Worm (Caenorhabditis elegans) whole organism, young adult: Measurements from ENCODE around the gene npr-29.

Experiments
- F10E7.11 ChIP-seq: sonication (generic microtip); optimal IDR thresholded peaks from 2 replicates; lab custom pipeline; 2017; ENCODE audit warnings: mild to moderate bottlenecking, missing genetic modification characterization, moderate library complexity, missing compliant biosample characterization
- K12H6.12 ChIP-seq: fragments of 200-800 bp; sonication (Bioruptor generic); optimal IDR thresholded peaks from 2 replicates; lab custom pipeline; 2018; ENCODE audit warnings: mild to moderate bottlenecking, missing genetic modification characterization, missing compliant biosample characterization
- ama-1 ChIP-seq, 3 experiments: fragments of 150-350 bp in 1 of 3; sonication (generic microtip) in 2 of 3; optimal IDR thresholded peaks; 2 replicates each; lab custom pipeline; 2014 to 2018; ENCODE audit warnings: missing biosample characterization in 2 of 3, missing genetic modification characterization in 2 of 3, missing genetic modification reagents in 2 of 3
- egl-44 ChIP-seq: fragments of 200-800 bp; sonication (Bioruptor generic); IDR thresholded peaks from 2 replicates; pipeline ENCODE4 v1.3.6; 2022; ENCODE audit warnings: missing genetic modification reagents, missing genetic modification characterization, missing compliant biosample characterization
- lin-54 ChIP-seq: fragments of 200-800 bp; sonication (Bioruptor generic); optimal IDR thresholded peaks from 2 replicates; lab custom pipeline; 2018; ENCODE audit warnings: mild to moderate bottlenecking, missing genetic modification characterization, missing compliant biosample characterization
- lsl-1 ChIP-seq: fragments of 200-800 bp; sonication (Bioruptor generic); optimal IDR thresholded peaks from 2 replicates; lab custom pipeline; 2018; ENCODE audit warnings: mild to moderate bottlenecking, missing genetic modification characterization, moderate library complexity, missing compliant biosample characterization
- madf-8 ChIP-seq: fragments of 200-800 bp; sonication (Bioruptor generic); conservative IDR thresholded peaks from 2 replicates; pipeline ENCODE4 v1.3.6; 2022; ENCODE audit warnings: missing genetic modification reagents, missing genetic modification characterization, missing compliant biosample characterization
- nfyb-1 ChIP-seq: fragments of 200-800 bp; sonication (Bioruptor generic); IDR thresholded peaks from 2 replicates; pipeline ENCODE4 v1.3.6; 2022; ENCODE audit warnings: missing genetic modification reagents, missing genetic modification characterization, missing compliant biosample characterization
- sea-2 ChIP-seq: fragments of 200-800 bp; sonication (Bioruptor generic); IDR thresholded peaks from 2 replicates; pipeline ENCODE4 v1.3.6; 2022; ENCODE audit warnings: missing genetic modification characterization, missing compliant biosample characterization
- snpc-3.4 ChIP-seq: sonication (generic microtip); optimal IDR thresholded peaks from 2 replicates; lab custom pipeline; 2017; ENCODE audit warnings: missing genetic modification characterization, mild to moderate bottlenecking, missing compliant biosample characterization, antibody characterized with exemption, moderate library complexity, missing genotype, missing genetic modification reagents
- snpc-4 ChIP-seq, 5 experiments: fragments of 150-350 bp in 1 of 5; sonication (generic microtip) in 4 of 5; optimal IDR thresholded peaks; 2 replicates each; lab custom pipeline; 2014 to 2018; ENCODE audit warnings: missing genetic modification characterization in 5 of 5, missing biosample characterization in 3 of 5, antibody characterized with exemption in 2 of 5, mild to moderate bottlenecking in 2 of 5, missing compliant biosample characterization in 2 of 5, missing genotype in 2 of 5, moderate library complexity in 2 of 5, missing genetic modification reagents in 1 of 5
- unc-130 ChIP-seq: sonication (generic microtip); optimal IDR thresholded peaks from 2 replicates; lab custom pipeline; 2016; ENCODE audit warnings: missing genetic modification reagents, missing genetic modification characterization, missing compliant biosample characterization
- unc-62 ChIP-seq: fragments of 150-350 bp; optimal IDR thresholded peaks from 2 replicates; lab custom pipeline; 2014; ENCODE audit warnings: missing biosample characterization, missing genetic modification reagents, missing genetic modification characterization

ce11 chrIII:9191091-9191490, 24.2 kb downstream of the npr-29 start, which contains the start of gene cls-3:
- TF ChIP-seq unc-130 (GFP tag; lab: Kevin White, UChicago) (no peak), snpc-4 (GFP tag; optimal IDR thresholded peaks at IDR 0.05; lab: Kevin White, UChicago) (no peak), snpc-4 (tag; optimal IDR thresholded peaks at IDR 0.05; lab: Kevin White, UChicago) (no peak), snpc-3.4 (tag; lab: Kevin White, UChicago) (no peak), lsl-1 (no peak), sea-2 (GFP tag; lab: Robert Waterston, UW) (no peak), madf-8 (GFP tag; lab: Robert Waterston, UW) (no peak), unc-62 (GFP tag; lab: Kevin White, UChicago) (no peak), F10E7.11 (tag; lab: Kevin White, UChicago) (no peak), egl-44 (GFP tag; lab: Robert Waterston, UW) (no peak), ama-1 (optimal IDR thresholded peaks at IDR 0.05; lab: Kevin White, UChicago) (no peak), ama-1 (GFP tag; optimal IDR thresholded peaks at IDR 0.05; lab: Kevin White, UChicago) (no peak), lin-54 (GFP tag; lab: Kevin White, UChicago) (no peak), K12H6.12 (tag; lab: Kevin White, UChicago) (no peak), nfyb-1 (GFP tag; lab: Robert Waterston, UW) (no peak)
